Fruit fly (Drosophila melanogaster) whole organism, embryonic: ENCODE results near the gene CG17362.
A peak's percentile ranks its signal among the peaks of the same experiment; 100 is the strongest.

Experiments
- B-H1 ChIP-seq: fragments of 200-800 bp; sonication (Bioruptor generic); IDR thresholded peaks from 3 replicates; pipeline ENCODE4 v1.3.6; 2022; ENCODE audit warnings: missing biosample characterization, missing genetic modification characterization
- CG10462 ChIP-seq: fragments of 200-800 bp; sonication (Bioruptor generic); optimal IDR thresholded peaks from 2 replicates; lab custom pipeline; 2016; ENCODE audit warnings: missing biosample characterization, missing genetic modification characterization
- CG11247 ChIP-seq: fragments of 200-800 bp; sonication (Bioruptor generic); IDR thresholded peaks from 2 replicates; pipeline ENCODE4 v1.3.6; 2022; ENCODE audit warnings: missing biosample characterization, missing genetic modification characterization
- CG11398 ChIP-seq: fragments of 200-800 bp; sonication (Bioruptor generic); optimal IDR thresholded peaks from 2 replicates; lab custom pipeline; 2016; ENCODE audit warnings: missing biosample characterization, missing genetic modification characterization
- CG11695 ChIP-seq: fragments of 200-800 bp; sonication (Bioruptor generic); IDR thresholded peaks from 3 replicates; pipeline ENCODE4 v1.3.6; 2022; ENCODE audit warnings: missing biosample characterization, missing genetic modification characterization
- CG12219 ChIP-seq: fragments of 200-800 bp; sonication (Bioruptor generic); optimal IDR thresholded peaks from 3 replicates; lab custom pipeline; 2018; ENCODE audit warnings: missing biosample characterization, mild to moderate bottlenecking, missing genetic modification characterization
- CG1233 ChIP-seq: fragments of 200-800 bp; sonication (Bioruptor generic); optimal IDR thresholded peaks from 4 replicates; lab custom pipeline; 2018; ENCODE audit warnings: missing biosample characterization, mild to moderate bottlenecking, missing genetic modification characterization
- CG13123 ChIP-seq: fragments of 200-800 bp; sonication (Bioruptor generic); optimal IDR thresholded peaks from 2 replicates; lab custom pipeline; 2016; ENCODE audit warnings: missing biosample characterization, missing genetic modification characterization
- CG14050 ChIP-seq: fragments of 200-800 bp; sonication (Bioruptor generic); IDR thresholded peaks from 3 replicates; pipeline ENCODE4 v1.3.6; 2022; ENCODE audit warnings: missing biosample characterization, missing genetic modification characterization
- CG15479 ChIP-seq: fragments of 200-800 bp; sonication (Bioruptor generic); optimal IDR thresholded peaks from 3 replicates; lab custom pipeline; 2019; ENCODE audit warnings: missing biosample characterization, mild to moderate bottlenecking, missing genetic modification characterization, moderate library complexity
- CG16779 ChIP-seq: fragments of 200-800 bp; sonication (Bioruptor generic); IDR thresholded peaks from 2 replicates; pipeline ENCODE4 v1.3.6; 2022; ENCODE audit warnings: missing biosample characterization, missing genetic modification characterization
- CG2202 ChIP-seq: fragments of 200-800 bp; sonication (Bioruptor generic); optimal IDR thresholded peaks from 2 replicates; lab custom pipeline; 2018; ENCODE audit warnings: missing biosample characterization, mild to moderate bottlenecking, missing genetic modification characterization
- CG32772 ChIP-seq: fragments of 200-800 bp; sonication (Bioruptor generic); IDR thresholded peaks from 2 replicates; pipeline ENCODE4 v1.3.6; 2022; ENCODE audit warnings: missing biosample characterization, missing genetic modification characterization
- CG3407 ChIP-seq: fragments of 200-800 bp; sonication (Bioruptor generic); optimal IDR thresholded peaks from 2 replicates; lab custom pipeline; 2018; ENCODE audit warnings: missing biosample characterization, mild to moderate bottlenecking, missing genetic modification characterization
- CG34224 ChIP-seq: fragments of 200-800 bp; sonication (Bioruptor generic); IDR thresholded peaks from 3 replicates; pipeline ENCODE4 v1.3.6; 2022; ENCODE audit warnings: missing biosample characterization, missing genetic modification characterization; ENCODE audit not compliant: partially characterized antibody
- CG4617 ChIP-seq: fragments of 200-800 bp; sonication (Bioruptor generic); optimal IDR thresholded peaks from 3 replicates; lab custom pipeline; 2016; ENCODE audit warnings: missing biosample characterization, missing genetic modification characterization, borderline replicate concordance
- CG4707 ChIP-seq: fragments of 200-800 bp; sonication (Bioruptor generic); optimal IDR thresholded peaks from 2 replicates; lab custom pipeline; 2018; ENCODE audit warnings: missing biosample characterization, mild to moderate bottlenecking, missing genetic modification characterization, moderate library complexity
- CG5245 ChIP-seq: fragments of 200-800 bp; sonication (Bioruptor generic); optimal IDR thresholded peaks from 3 replicates; lab custom pipeline; 2016; ENCODE audit warnings: missing biosample characterization, missing genetic modification characterization
- CG7987 ChIP-seq: fragments of 200-800 bp; sonication (Bioruptor generic); optimal IDR thresholded peaks from 2 replicates; lab custom pipeline; 2018; ENCODE audit warnings: missing biosample characterization, mild to moderate bottlenecking, missing genetic modification characterization, moderate library complexity
- CG8359 ChIP-seq: fragments of 200-800 bp; sonication (Bioruptor generic); optimal IDR thresholded peaks from 2 replicates; lab custom pipeline; 2017; ENCODE audit warnings: missing biosample characterization, mild to moderate bottlenecking, missing genetic modification characterization, borderline replicate concordance
- CTCF ChIP-seq: fragments of 200-800 bp; sonication (Bioruptor generic); optimal IDR thresholded peaks from 2 replicates; lab custom pipeline; 2017; ENCODE audit warnings: missing biosample characterization, mild to moderate bottlenecking, missing genetic modification characterization, moderate library complexity
- CoRest ChIP-seq: fragments of 200-800 bp; sonication (Bioruptor generic); optimal IDR thresholded peaks from 3 replicates; lab custom pipeline; 2018; ENCODE audit warnings: missing biosample characterization, mild to moderate bottlenecking, missing genetic modification characterization, moderate library complexity
- Dip2 ChIP-seq: fragments of 200-800 bp; sonication (Bioruptor generic); IDR thresholded peaks from 2 replicates; pipeline ENCODE4 v1.3.6; 2022; ENCODE audit warnings: missing biosample characterization, missing genetic modification characterization
- E2f1 ChIP-seq: fragments of 200-800 bp; sonication (Bioruptor generic); IDR thresholded peaks from 2 replicates; pipeline ENCODE4 v1.3.6; 2022; ENCODE audit warnings: missing biosample characterization, missing genetic modification characterization
- HHEX ChIP-seq: fragments of 200-800 bp; sonication (Bioruptor generic); optimal IDR thresholded peaks from 3 replicates; lab custom pipeline; 2017; ENCODE audit warnings: missing biosample characterization, mild to moderate bottlenecking, missing genetic modification characterization, missing genetic modification reagents
- MTF-1 ChIP-seq: fragments of 200-800 bp; sonication (Bioruptor generic); optimal IDR thresholded peaks from 2 replicates; lab custom pipeline; 2018; ENCODE audit warnings: missing biosample characterization, mild to moderate bottlenecking, missing genetic modification characterization, borderline replicate concordance
- Six4 ChIP-seq: fragments of 200-800 bp; sonication (Bioruptor generic); optimal IDR thresholded peaks from 2 replicates; lab custom pipeline; 2016; ENCODE audit warnings: missing biosample characterization, missing genetic modification characterization
- Sox102F ChIP-seq: fragments of 200-800 bp; sonication (Bioruptor generic); optimal IDR thresholded peaks from 2 replicates; lab custom pipeline; 2018; ENCODE audit warnings: missing biosample characterization, mild to moderate bottlenecking, missing genetic modification characterization, moderate library complexity
- al ChIP-seq: fragments of 200-800 bp; sonication (Bioruptor generic); IDR thresholded peaks from 2 replicates; pipeline ENCODE4 v1.3.6; 2022; ENCODE audit warnings: missing biosample characterization, missing genetic modification characterization
- amos ChIP-seq: fragments of 200-800 bp; sonication (Bioruptor generic); IDR thresholded peaks from 2 replicates; pipeline ENCODE4 v1.3.6; 2022; ENCODE audit warnings: missing biosample characterization, missing genetic modification characterization; ENCODE audit not compliant: partially characterized antibody
- bcd ChIP-seq: fragments of 200-800 bp; sonication (Bioruptor generic); optimal IDR thresholded peaks from 2 replicates; lab custom pipeline; 2017; ENCODE audit warnings: missing biosample characterization, mild to moderate bottlenecking, missing genetic modification characterization
- chn ChIP-seq: fragments of 200-800 bp; sonication (Bioruptor generic); optimal IDR thresholded peaks from 2 replicates; lab custom pipeline; 2016; ENCODE audit warnings: missing biosample characterization, missing genetic modification characterization
- dpn ChIP-seq, 2 experiments: fragments of 200-800 bp; sonication (Bioruptor generic); optimal IDR thresholded peaks; 3 replicates each; lab custom pipeline; 2016; ENCODE audit warnings: missing biosample characterization in 2 of 2, missing genetic modification characterization in 2 of 2
- ewg ChIP-seq: fragments of 200-800 bp; sonication (Bioruptor generic); optimal IDR thresholded peaks from 3 replicates; lab custom pipeline; 2017; ENCODE audit warnings: mild to moderate bottlenecking, missing biosample characterization, missing genetic modification reagents, missing genetic modification characterization
- fd64A ChIP-seq: fragments of 200-800 bp; sonication (Bioruptor generic); optimal IDR thresholded peaks from 3 replicates; lab custom pipeline; 2018; ENCODE audit warnings: missing biosample characterization, mild to moderate bottlenecking, missing genetic modification characterization
- gfzf ChIP-seq: fragments of 200-800 bp; sonication (Bioruptor generic); optimal IDR thresholded peaks from 2 replicates; lab custom pipeline; 2016; ENCODE audit warnings: missing biosample characterization, mild to moderate bottlenecking, missing genetic modification characterization, moderate library complexity
- gsb ChIP-seq: fragments of 200-800 bp; sonication (Bioruptor generic); IDR thresholded peaks from 2 replicates; pipeline ENCODE4 v1.3.6; 2022; ENCODE audit warnings: missing biosample characterization, missing genetic modification characterization
- her ChIP-seq: fragments of 200-800 bp; sonication (Bioruptor generic); optimal IDR thresholded peaks from 2 replicates; lab custom pipeline; 2016; ENCODE audit warnings: missing biosample characterization, missing genetic modification characterization
- jumu ChIP-seq: fragments of 200-800 bp; sonication (Bioruptor generic); optimal IDR thresholded peaks from 3 replicates; lab custom pipeline; 2016; ENCODE audit warnings: missing biosample characterization, missing genetic modification characterization
- lab ChIP-seq: fragments of 200-800 bp; sonication (Bioruptor generic); optimal IDR thresholded peaks from 3 replicates; lab custom pipeline; 2017; ENCODE audit warnings: missing biosample characterization, missing genetic modification characterization, mild to moderate bottlenecking, moderate library complexity, missing genetic modification reagents
- pho ChIP-seq: fragments of 200-800 bp; sonication (Bioruptor generic); optimal IDR thresholded peaks from 2 replicates; lab custom pipeline; 2016; ENCODE audit warnings: missing biosample characterization, missing genetic modification characterization
- ranshi ChIP-seq: fragments of 200-800 bp; sonication (Bioruptor generic); IDR thresholded peaks from 2 replicates; pipeline ENCODE4 v1.3.6; 2022; ENCODE audit warnings: missing biosample characterization, missing genetic modification characterization
- row ChIP-seq: fragments of 200-800 bp; sonication (Bioruptor generic); IDR thresholded peaks from 3 replicates; pipeline ENCODE4 v1.3.6; 2022; ENCODE audit warnings: missing biosample characterization, missing genetic modification characterization
- sisA ChIP-seq: fragments of 200-800 bp; sonication (Bioruptor generic); IDR thresholded peaks from 2 replicates; pipeline ENCODE4 v1.3.6; 2022; ENCODE audit warnings: missing biosample characterization, missing genetic modification characterization
- sr ChIP-seq: fragments of 200-800 bp; sonication (Bioruptor generic); IDR thresholded peaks from 3 replicates; pipeline ENCODE4 v1.3.6; 2022; ENCODE audit warnings: missing biosample characterization, missing genetic modification characterization
- tio ChIP-seq: fragments of 200-800 bp; sonication (Bioruptor generic); optimal IDR thresholded peaks from 2 replicates; lab custom pipeline; 2017; ENCODE audit warnings: missing biosample characterization, missing genetic modification characterization, inconsistent platforms
- tll ChIP-seq, 2 experiments: fragments of 200-800 bp in 1 of 2; fragments of >200 bp in 1 of 2; sonication (Bioruptor generic) in 1 of 2; optimal IDR thresholded peaks; 2 replicates each; lab custom pipeline; 2017 to 2019; ENCODE audit warnings: missing biosample characterization in 2 of 2, missing genetic modification characterization in 2 of 2, mild to moderate bottlenecking in 1 of 2, moderate library complexity in 1 of 2
- trh ChIP-seq: fragments of 200-800 bp; sonication (Bioruptor generic); optimal IDR thresholded peaks from 2 replicates; lab custom pipeline; 2016; ENCODE audit warnings: missing biosample characterization, missing genetic modification characterization
- tx ChIP-seq: fragments of 200-800 bp; sonication (Bioruptor generic); optimal IDR thresholded peaks from 2 replicates; lab custom pipeline; 2016; ENCODE audit warnings: missing biosample characterization, missing genetic modification characterization

Gene CG17362

dm6 chr3L:13938470-13939150, 47.8 kb upstream of the CG17362 start (continued):
- TF ChIP-seq CG34224 (no peak), sr (GFP tag; lab: Robert Waterston, UW) (no peak), ewg (GFP tag; lab: Kevin White, UChicago) (peak; percentile 77), Six4 (GFP tag; lab: Kevin White, UChicago) (peak; percentile 81), fd64A (peak; percentile 54), pho (GFP tag; lab: Kevin White, UChicago) (peak; percentile 92), gfzf (GFP tag; lab: Kevin White, UChicago) (no peak), E2f1 (peak; percentile 61; the same call in 1 of the 2 replicates), CG1233 (GFP tag; lab: Kevin White, UChicago) (peak; percentile 91), dpn (GFP tag; optimal IDR thresholded peaks at IDR 0.05; lab: Kevin White, UChicago) (peak; percentile 89 to 93), CTCF (peak; percentile 40), lab (GFP tag; lab: Kevin White, UChicago) (peak; percentile 84), CG8359 (GFP tag; lab: Kevin White, UChicago) (peak; percentile 74), CG16779 (GFP tag; lab: Robert Waterston, UW) (no peak), CG10462 (peak; percentile 83), Sox102F (peak; percentile 86), CG5245 (GFP tag; lab: Kevin White, UChicago) (peak; percentile 71), jumu (GFP tag; lab: Kevin White, UChicago) (peak; percentile 79), chn (GFP tag; lab: Kevin White, UChicago) (peak; percentile 76), CG11695 (GFP tag; lab: Robert Waterston, UW) (peak; percentile 85; the same call in 2 of the 3 replicates), CG4707 (GFP tag; lab: Kevin White, UChicago) (peak; percentile 29), her (GFP tag; lab: Kevin White, UChicago) (peak; percentile 82), al (GFP tag; lab: Robert Waterston, UW) (peak; percentile 78), CG7987 (GFP tag; lab: Kevin White, UChicago) (peak; percentile 41), sisA (GFP tag; lab: Robert Waterston, UW) (peak; percentile 67), CG12219 (GFP tag; lab: Kevin White, UChicago) (peak; percentile 87), HHEX (GFP tag; lab: Kevin White, UChicago) (peak; percentile 90), gsb (GFP tag; lab: Robert Waterston, UW) (peak; percentile 46; the same call in 1 of the 2 replicates), ranshi (0 out of 2 replicates have a peak, but pooled peaks have one; percentile 50), CG11247 (GFP tag; lab: Robert Waterston, UW) (peak; percentile 35; the same call in 1 of the 2 replicates), Dip2 (GFP tag; lab: Robert Waterston, UW) (no peak), CG14050 (GFP tag; lab: Robert Waterston, UW) (no peak; the same call in 2 of the 3 replicates), amos (no peak), B-H1 (GFP tag; lab: Robert Waterston, UW) (peak; percentile 33; the same call in 1 of the 3 replicates), CG11398 (GFP tag; lab: Kevin White, UChicago) (peak; percentile 86), CG4617 (peak; percentile 63), CoRest (tag; lab: Kevin White, UChicago) (peak; percentile 96), CG3407 (GFP tag; lab: Kevin White, UChicago) (peak; percentile 62), tll (GFP tag; optimal IDR thresholded peaks at IDR 0.05; lab: Kevin White, UChicago) (peak in 1 of 2 experiments; percentile 24), CG15479 (peak; percentile 74), tx (peak; percentile 89), CG32772 (GFP tag; lab: Robert Waterston, UW) (peak; percentile 37), tio (GFP tag; lab: Kevin White, UChicago) (peak; percentile 95), CG13123 (peak; percentile 73), CG2202 (peak; percentile 49), MTF-1 (no peak), row (GFP tag; lab: Robert Waterston, UW) (peak; percentile 85), trh (peak; percentile 71), bcd (peak; percentile 90)
